Fruit fly (Drosophila melanogaster) whole organism, embryonic: ENCODE measurements around the gene IscU.
A peak's percentile ranks its signal among the peaks of the same experiment; 100 is the strongest.

ENCODE experiments used
- ATbp ChIP-seq: fragments of 200-800 bp; sonication (Bioruptor generic); optimal IDR thresholded peaks from 2 replicates; lab custom pipeline; 2017; ENCODE audit warnings: missing biosample characterization, mild to moderate bottlenecking, missing genetic modification characterization, missing genetic modification reagents
- Adf1 ChIP-seq: fragments of 200-800 bp; sonication (Bioruptor generic); IDR thresholded peaks from 2 replicates; pipeline ENCODE4 v1.3.6; 2022; ENCODE audit warnings: missing biosample characterization, missing genetic modification characterization
- B-H2 ChIP-seq: fragments of 200-800 bp; sonication (Bioruptor generic); optimal IDR thresholded peaks from 2 replicates; lab custom pipeline; 2018; ENCODE audit warnings: missing biosample characterization, mild to moderate bottlenecking, missing genetic modification characterization
- Bdp1 ChIP-seq: fragments of 200-800 bp; sonication (Bioruptor generic); optimal IDR thresholded peaks from 3 replicates; lab custom pipeline; 2016; ENCODE audit warnings: missing biosample characterization, missing genetic modification characterization
- Blimp-1 ChIP-seq: fragments of 200-800 bp; sonication (Bioruptor generic); optimal IDR thresholded peaks from 3 replicates; lab custom pipeline; 2018; ENCODE audit warnings: missing biosample characterization, missing genetic modification characterization, mild to moderate bottlenecking, moderate library complexity, missing genetic modification reagents
- CG10147 ChIP-seq: fragments of 200-800 bp; sonication (Bioruptor generic); optimal IDR thresholded peaks from 2 replicates; lab custom pipeline; 2019; ENCODE audit warnings: missing biosample characterization, mild to moderate bottlenecking, missing genetic modification characterization, moderate library complexity
- CG10267 ChIP-seq: fragments of 200-800 bp; sonication (Bioruptor generic); optimal IDR thresholded peaks from 2 replicates; lab custom pipeline; 2018; ENCODE audit warnings: missing biosample characterization, mild to moderate bottlenecking, missing genetic modification characterization, moderate library complexity
- CG10543 ChIP-seq: fragments of 200-800 bp; sonication (Bioruptor generic); optimal IDR thresholded peaks from 3 replicates; lab custom pipeline; 2017; ENCODE audit warnings: missing biosample characterization, mild to moderate bottlenecking, missing genetic modification characterization, moderate library complexity
- CG18599 ChIP-seq: fragments of 200-800 bp; sonication (Bioruptor generic); optimal IDR thresholded peaks from 3 replicates; lab custom pipeline; 2017; ENCODE audit warnings: missing biosample characterization, missing genetic modification characterization, mild to moderate bottlenecking, moderate library complexity, missing genetic modification reagents
- CG2889 ChIP-seq: fragments of 200-800 bp; sonication (Bioruptor generic); IDR thresholded peaks from 3 replicates; pipeline ENCODE4 v1.3.6; 2022; ENCODE audit warnings: missing biosample characterization, missing genetic modification characterization
- CG4360 ChIP-seq: fragments of 200-800 bp; sonication (Bioruptor generic); IDR thresholded peaks from 2 replicates; pipeline ENCODE4 v1.3.6; 2022; ENCODE audit warnings: missing biosample characterization, missing genetic modification characterization
- CG6254 ChIP-seq: fragments of 200-800 bp; sonication (Bioruptor generic); optimal IDR thresholded peaks from 3 replicates; lab custom pipeline; 2017; ENCODE audit warnings: mild to moderate bottlenecking, missing biosample characterization, missing genetic modification reagents, missing genetic modification characterization
- CG6654 ChIP-seq: fragments of 200-800 bp; sonication (Bioruptor generic); optimal IDR thresholded peaks from 2 replicates; lab custom pipeline; 2017; ENCODE audit warnings: missing biosample characterization, mild to moderate bottlenecking, missing genetic modification characterization
- CG6813 ChIP-seq: fragments of 200-800 bp; sonication (Bioruptor generic); optimal IDR thresholded peaks from 2 replicates; lab custom pipeline; 2017; ENCODE audit warnings: missing biosample characterization, missing genetic modification characterization, mild to moderate bottlenecking, moderate library complexity, missing genetic modification reagents
- CG7987 ChIP-seq: fragments of 200-800 bp; sonication (Bioruptor generic); optimal IDR thresholded peaks from 2 replicates; lab custom pipeline; 2018; ENCODE audit warnings: missing biosample characterization, mild to moderate bottlenecking, missing genetic modification characterization, moderate library complexity
- CG9215 ChIP-seq: fragments of 200-800 bp; sonication (Bioruptor generic); IDR thresholded peaks from 2 replicates; pipeline ENCODE4 v1.3.6; 2022; ENCODE audit warnings: missing biosample characterization, missing genetic modification characterization
- CG9817 ChIP-seq: fragments of 200-800 bp; sonication (Bioruptor generic); optimal IDR thresholded peaks from 2 replicates; lab custom pipeline; 2018; ENCODE audit warnings: missing biosample characterization, mild to moderate bottlenecking, missing genetic modification characterization, moderate library complexity
- Camta ChIP-seq: fragments of 200-800 bp; sonication (Bioruptor generic); optimal IDR thresholded peaks from 2 replicates; lab custom pipeline; 2016; ENCODE audit warnings: missing biosample characterization, missing genetic modification characterization
- Ets97D ChIP-seq: fragments of 200-800 bp; sonication (Bioruptor generic); optimal IDR thresholded peaks from 3 replicates; lab custom pipeline; 2016; ENCODE audit warnings: missing biosample characterization, missing genetic modification characterization
- Fer1 ChIP-seq: fragments of 200-800 bp; sonication (Bioruptor generic); optimal IDR thresholded peaks from 2 replicates; lab custom pipeline; 2017; ENCODE audit warnings: missing biosample characterization, mild to moderate bottlenecking, missing genetic modification characterization
- GATAe ChIP-seq: fragments of 200-800 bp; sonication (Bioruptor generic); conservative IDR thresholded peaks from 2 replicates; pipeline ENCODE4 v1.3.6; 2022; ENCODE audit warnings: missing biosample characterization, missing genetic modification characterization
- Gug ChIP-seq: fragments of 200-800 bp; sonication (Bioruptor generic); IDR thresholded peaks from 4 replicates; pipeline ENCODE4 v1.3.6; 2022; ENCODE audit warnings: missing biosample characterization, missing genetic modification characterization
- HLH54F ChIP-seq: fragments of 200-800 bp; sonication (Bioruptor generic); optimal IDR thresholded peaks from 3 replicates; lab custom pipeline; 2016; ENCODE audit warnings: missing biosample characterization, missing genetic modification characterization
- Hmr ChIP-seq: fragments of 200-800 bp; sonication (Bioruptor generic); optimal IDR thresholded peaks from 3 replicates; lab custom pipeline; 2017; ENCODE audit warnings: mild to moderate bottlenecking, missing biosample characterization, missing genetic modification reagents, missing genetic modification characterization
- Max ChIP-seq: fragments of 200-800 bp; sonication (Bioruptor generic); optimal IDR thresholded peaks from 2 replicates; lab custom pipeline; 2016; ENCODE audit warnings: missing biosample characterization, mild to moderate bottlenecking, missing genetic modification characterization
- PHDP ChIP-seq: fragments of 200-800 bp; sonication (Bioruptor generic); optimal IDR thresholded peaks from 3 replicates; lab custom pipeline; 2018; ENCODE audit warnings: missing biosample characterization, mild to moderate bottlenecking, missing genetic modification characterization, moderate library complexity
- Taf1 ChIP-seq: fragments of 200-800 bp; sonication (Bioruptor generic); IDR thresholded peaks from 2 replicates; pipeline ENCODE4 v1.3.6; 2022; ENCODE audit warnings: missing biosample characterization, missing genetic modification characterization
- Trl ChIP-seq, 3 experiments: fragments of >200 bp in 2 of 3; fragments of 200-800 bp in 1 of 3; sonication (Bioruptor generic) in 1 of 3; optimal IDR thresholded peaks; 2 replicates in 1 of 3; 3 replicates in 2 of 3; lab custom pipeline; 2016 to 2017; ENCODE audit warnings: missing biosample characterization in 1 of 3, missing genetic modification characterization in 1 of 3
- Vsx1 ChIP-seq: fragments of 200-800 bp; sonication (Bioruptor generic); optimal IDR thresholded peaks from 2 replicates; lab custom pipeline; 2017; ENCODE audit warnings: missing biosample characterization, mild to moderate bottlenecking, missing genetic modification characterization, missing genetic modification reagents
- abd-A ChIP-seq: fragments of 200-800 bp; sonication (Bioruptor generic); optimal IDR thresholded peaks from 3 replicates; lab custom pipeline; 2019; ENCODE audit warnings: missing biosample characterization, mild to moderate bottlenecking, missing genetic modification characterization, moderate library complexity
- bigmax ChIP-seq: fragments of 200-800 bp; sonication (Bioruptor generic); optimal IDR thresholded peaks from 2 replicates; lab custom pipeline; 2018; ENCODE audit warnings: missing biosample characterization, mild to moderate bottlenecking, missing genetic modification characterization
- caup ChIP-seq: fragments of 200-800 bp; sonication (Bioruptor generic); optimal IDR thresholded peaks from 3 replicates; lab custom pipeline; 2017; ENCODE audit warnings: missing biosample characterization, mild to moderate bottlenecking, missing genetic modification characterization, moderate library complexity; ENCODE audit not compliant: severe bottlenecking
- chm ChIP-seq: fragments of 200-800 bp; sonication (Bioruptor generic); IDR thresholded peaks from 2 replicates; pipeline ENCODE4 v1.3.6; 2022; ENCODE audit warnings: missing biosample characterization, missing genetic modification characterization
- dpn ChIP-seq, 2 experiments: fragments of 200-800 bp; sonication (Bioruptor generic); optimal IDR thresholded peaks; 3 replicates each; lab custom pipeline; 2016; ENCODE audit warnings: missing biosample characterization in 2 of 2, missing genetic modification characterization in 2 of 2
- en ChIP-seq: fragments of 200-800 bp; sonication (Bioruptor generic); optimal IDR thresholded peaks from 2 replicates; lab custom pipeline; 2016; ENCODE audit warnings: missing biosample characterization, missing genetic modification characterization
- fd64A ChIP-seq: fragments of 200-800 bp; sonication (Bioruptor generic); optimal IDR thresholded peaks from 3 replicates; lab custom pipeline; 2018; ENCODE audit warnings: missing biosample characterization, mild to moderate bottlenecking, missing genetic modification characterization
- fru ChIP-seq: fragments of >200 bp; optimal IDR thresholded peaks from 2 replicates; lab custom pipeline; 2017
- hkb ChIP-seq, 2 experiments: fragments of 200-800 bp in 1 of 2; fragments of >200 bp in 1 of 2; sonication (Bioruptor generic) in 1 of 2; IDR thresholded peaks in 1 of 2; optimal IDR thresholded peaks in 1 of 2; 2 replicates each; pipeline versions ENCODE4 v1.3.6 to Lab custom; 2017 to 2022; ENCODE audit warnings: missing biosample characterization in 1 of 2, missing genetic modification characterization in 1 of 2
- insv ChIP-seq, 2 experiments: fragments of 200-800 bp; sonication (Bioruptor generic); optimal IDR thresholded peaks; 3 replicates each; lab custom pipeline; 2016 to 2018; ENCODE audit warnings: missing biosample characterization in 2 of 2, missing genetic modification characterization in 2 of 2
- lab ChIP-seq: fragments of 200-800 bp; sonication (Bioruptor generic); optimal IDR thresholded peaks from 3 replicates; lab custom pipeline; 2017; ENCODE audit warnings: missing biosample characterization, missing genetic modification characterization, mild to moderate bottlenecking, moderate library complexity, missing genetic modification reagents
- lola ChIP-seq, 3 experiments: fragments of >200 bp in 2 of 3; fragments of 200-800 bp in 1 of 3; sonication (Bioruptor generic) in 1 of 3; optimal IDR thresholded peaks; 2 replicates each; lab custom pipeline; 2017 to 2019; ENCODE audit warnings: missing biosample characterization in 3 of 3, missing genetic modification characterization in 3 of 3, mild to moderate bottlenecking in 1 of 3, moderate library complexity in 1 of 3
- ro ChIP-seq: fragments of 200-800 bp; sonication (Bioruptor generic); IDR thresholded peaks from 2 replicates; pipeline ENCODE4 v1.3.6; 2022; ENCODE audit warnings: missing biosample characterization, missing genetic modification characterization
- sd ChIP-seq: fragments of 200-800 bp; sonication (Bioruptor generic); optimal IDR thresholded peaks from 3 replicates; lab custom pipeline; 2018; ENCODE audit warnings: missing biosample characterization, mild to moderate bottlenecking, missing genetic modification characterization, moderate library complexity
- sens ChIP-seq: fragments of 200-800 bp; sonication (Bioruptor generic); peaks from one replicate; lab custom pipeline; 2016; ENCODE audit warnings: missing biosample characterization, missing genetic modification characterization
- tna ChIP-seq: fragments of 200-800 bp; sonication (Bioruptor generic); IDR thresholded peaks from 2 replicates; pipeline ENCODE4 v1.3.6; 2022; ENCODE audit warnings: missing biosample characterization, missing genetic modification characterization; ENCODE audit not compliant: partially characterized antibody
- usp ChIP-seq: fragments of >200 bp; optimal IDR thresholded peaks from 2 replicates; lab custom pipeline; 2017; ENCODE audit warnings: missing biosample characterization, missing genetic modification characterization
- yki ChIP-seq: fragments of >200 bp; optimal IDR thresholded peaks from 3 replicates; lab custom pipeline; 2018
- z ChIP-seq: fragments of 200-800 bp; sonication (Bioruptor generic); IDR thresholded peaks from 3 replicates; pipeline ENCODE4 v1.3.6; 2022; ENCODE audit warnings: missing biosample characterization, missing genetic modification characterization
- zfh1 ChIP-seq: fragments of 200-800 bp; sonication (Bioruptor generic); IDR thresholded peaks from 3 replicates; pipeline ENCODE4 v1.3.6; 2022; ENCODE audit warnings: missing biosample characterization, missing genetic modification characterization

The IscU gene

DNA sequence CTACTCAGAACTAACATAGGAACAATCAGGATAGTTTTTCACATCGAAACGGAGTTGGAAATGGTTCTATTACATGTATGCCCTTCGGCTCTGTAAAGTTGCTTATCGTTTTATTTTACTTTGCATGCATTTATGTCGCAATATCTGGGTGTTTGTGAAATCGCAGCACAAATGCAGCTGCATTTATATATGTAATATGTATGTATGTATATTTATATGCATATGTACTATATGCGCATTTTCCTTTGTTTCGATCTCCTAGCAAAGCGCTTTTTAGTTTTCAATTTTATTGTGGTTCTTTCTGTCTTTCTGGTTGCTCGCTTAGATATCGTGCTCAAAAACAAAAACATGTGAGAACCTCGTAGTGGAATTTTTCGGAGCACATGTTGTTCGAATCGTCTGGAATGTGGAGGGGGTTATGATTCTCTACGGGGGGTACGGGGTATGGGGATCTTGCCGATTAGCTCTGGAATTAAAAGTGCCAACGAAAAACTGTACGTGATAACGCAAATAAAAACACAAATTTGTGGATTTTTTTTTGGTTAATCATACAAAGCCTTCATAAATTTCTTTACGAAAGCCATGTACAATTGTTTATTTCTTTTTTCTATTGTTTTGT lies 9.8 kb downstream of the IscU start:
- TF ChIP-seq Bdp1 (GFP tag; lab: Kevin White, UChicago) (no peak), CG10543 (GFP tag; lab: Kevin White, UChicago) (peak; percentile 81), CG6654 (GFP tag; lab: Kevin White, UChicago) (no peak), CG18599 (GFP tag; lab: Kevin White, UChicago) (peak; percentile 48), Trl (optimal IDR thresholded peaks at IDR 0.05; lab: Kevin White, UChicago) (no peak), Trl (GFP tag; optimal IDR thresholded peaks at IDR 0.05; lab: Kevin White, UChicago) (no peak), Vsx1 (GFP tag; lab: Kevin White, UChicago) (peak; percentile 69), CG7987 (GFP tag; lab: Kevin White, UChicago) (peak; percentile 30), ro (GFP tag; lab: Robert Waterston, UW) (no peak), yki (lab: Kevin White, UChicago) (no peak), CG10267 (tag; lab: Kevin White, UChicago) (no peak), tna (no peak), chm (GFP tag; lab: Robert Waterston, UW) (0 out of 2 replicates have a peak, but pooled peaks have one; percentile 46), PHDP (tag; lab: Kevin White, UChicago) (no peak), caup (GFP tag; lab: Kevin White, UChicago) (peak; percentile 12), Taf1 (GFP tag; lab: Robert Waterston, UW) (no peak), Gug (no peak), sd (peak; percentile 99), Fer1 (peak; percentile 36), lola (GFP tag; optimal IDR thresholded peaks at IDR 0.05; lab: Kevin White, UChicago) (no peak), CG6254 (GFP tag; lab: Kevin White, UChicago) (no peak), insv (GFP tag; optimal IDR thresholded peaks at IDR 0.05; lab: Kevin White, UChicago) (no peak), usp (GFP tag; lab: Kevin White, UChicago) (no peak), en (GFP tag; lab: Kevin White, UChicago) (no peak), zfh1 (GFP tag; lab: Robert Waterston, UW) (0 out of 3 replicates have a peak, but pooled peaks have one; percentile 23), B-H2 (peak; percentile 51), lab (peak; percentile 36), CG2889 (GFP tag; lab: Robert Waterston, UW) (no peak), dpn (GFP tag; optimal IDR thresholded peaks at IDR 0.05; lab: Kevin White, UChicago) (no peak), CG9817 (no peak), Camta (GFP tag; lab: Kevin White, UChicago) (no peak), CG6813 (no peak), z (GFP tag; lab: Robert Waterston, UW) (no peak), Adf1 (GFP tag; lab: Robert Waterston, UW) (peak; percentile 9; the same call in 1 of the 2 replicates), CG9215 (GFP tag; lab: Robert Waterston, UW) (no peak), fru (no peak), sens (GFP tag; lab: Kevin White, UChicago) (peak; percentile 8), Max (GFP tag; lab: Kevin White, UChicago) (no peak), Ets97D (GFP tag; lab: Kevin White, UChicago) (no peak), HLH54F (no peak), Hmr (GFP tag; lab: Kevin White, UChicago) (peak; percentile 12), hkb (optimal IDR thresholded peaks at IDR 0.05; lab: Kevin White, UChicago) (no peak), hkb (GFP tag; IDR thresholded peaks at IDR 0.05; lab: Robert Waterston, UW) (peak; percentile 49; the same call in 1 of the 2 replicates), bigmax (GFP tag; lab: Kevin White, UChicago) (peak; percentile 20), CG10147 (GFP tag; lab: Kevin White, UChicago) (peak; percentile 32), Blimp-1 (GFP tag; lab: Kevin White, UChicago) (no peak), fd64A (GFP tag; lab: Kevin White, UChicago) (no peak), ATbp (GFP tag; lab: Kevin White, UChicago) (no peak), GATAe (GFP tag; lab: Robert Waterston, UW) (no peak), CG4360 (GFP tag; lab: Robert Waterston, UW) (0 out of 2 replicates have a peak, but pooled peaks have one; percentile 24), abd-A (tag; lab: Kevin White, UChicago) (peak; percentile 51)
